Worm (Caenorhabditis elegans) whole organism, young adult: ENCODE results near the gene anmt-2.

Experiments used
- B0019.2 ChIP-seq: fragments of 200-800 bp; sonication (Bioruptor generic); conservative IDR thresholded peaks from 2 replicates; pipeline ENCODE4 v1.3.6; 2022; ENCODE audit warnings: missing genetic modification reagents, missing genetic modification characterization, missing compliant biosample characterization
- C17E4.6 ChIP-seq: fragments of 200-800 bp; sonication (Bioruptor generic); IDR thresholded peaks from 2 replicates; pipeline ENCODE4 v1.3.6; 2022; ENCODE audit warnings: missing genetic modification reagents, missing genetic modification characterization, missing compliant biosample characterization
- D2030.7 ChIP-seq: fragments of 200-800 bp; sonication (Bioruptor generic); IDR thresholded peaks from 2 replicates; pipeline ENCODE4 v1.3.6; 2022; ENCODE audit warnings: missing genetic modification reagents, missing genetic modification characterization, missing compliant biosample characterization
- F22D6.2 ChIP-seq: sonication (generic microtip); optimal IDR thresholded peaks from 2 replicates; lab custom pipeline; 2016; ENCODE audit warnings: mild to moderate bottlenecking, missing genetic modification characterization, missing compliant biosample characterization
- F39B2.1 ChIP-seq: fragments of 200-800 bp; sonication (Bioruptor generic); IDR thresholded peaks from 2 replicates; pipeline ENCODE4 v1.3.6; 2022; ENCODE audit warnings: missing genetic modification reagents, missing genetic modification characterization, missing compliant biosample characterization
- F49E8.2 ChIP-seq: sonication (generic microtip); optimal IDR thresholded peaks from 3 replicates; lab custom pipeline; 2017; ENCODE audit warnings: missing genetic modification characterization, mild to moderate bottlenecking, missing compliant biosample characterization, antibody characterized with exemption, moderate library complexity; ENCODE audit not compliant: insufficient read depth
- Y53F4B.3 ChIP-seq: fragments of 200-800 bp; sonication (Bioruptor generic); IDR thresholded peaks from 2 replicates; pipeline ENCODE4 v1.3.6; 2022; ENCODE audit warnings: missing genetic modification reagents, missing genetic modification characterization, missing compliant biosample characterization
- Y56A3A.18 ChIP-seq: fragments of 200-800 bp; sonication (Bioruptor generic); IDR thresholded peaks from 2 replicates; pipeline ENCODE4 v1.3.6; 2022; ENCODE audit warnings: missing genetic modification reagents, missing genetic modification characterization, missing compliant biosample characterization
- Y79H2A.3 ChIP-seq: fragments of 200-800 bp; sonication (Bioruptor generic); conservative IDR thresholded peaks from 2 replicates; pipeline ENCODE4 v1.3.6; 2022; ENCODE audit warnings: missing genetic modification reagents, missing genetic modification characterization, missing compliant biosample characterization
- Y95B8A.8 ChIP-seq: fragments of 200-800 bp; sonication (Bioruptor generic); IDR thresholded peaks from 2 replicates; pipeline ENCODE4 v1.3.6; 2022; ENCODE audit warnings: missing genetic modification reagents, missing genetic modification characterization, missing compliant biosample characterization
- ZK185.1 ChIP-seq: sonication (generic microtip); optimal IDR thresholded peaks from 2 replicates; lab custom pipeline; 2016; ENCODE audit warnings: mild to moderate bottlenecking, missing genetic modification characterization, missing compliant biosample characterization; ENCODE audit not compliant: poor library complexity, severe bottlenecking
- ama-1 ChIP-seq, 3 experiments: fragments of 150-350 bp in 1 of 3; sonication (generic microtip) in 2 of 3; optimal IDR thresholded peaks; 2 replicates each; lab custom pipeline; 2014 to 2018; ENCODE audit warnings: missing biosample characterization in 2 of 3, missing genetic modification characterization in 2 of 3, missing genetic modification reagents in 2 of 3
- athp-1 ChIP-seq: sonication (generic microtip); optimal IDR thresholded peaks from 2 replicates; lab custom pipeline; 2017; ENCODE audit warnings: mild to moderate bottlenecking, missing genetic modification characterization, missing compliant biosample characterization
- attf-6 ChIP-seq: fragments of 200-800 bp; sonication (Bioruptor generic); IDR thresholded peaks from 2 replicates; pipeline ENCODE4 v1.3.6; 2022; ENCODE audit warnings: missing genetic modification reagents, missing genetic modification characterization, missing compliant biosample characterization
- bed-2 ChIP-seq: fragments of 200-800 bp; sonication (Bioruptor generic); IDR thresholded peaks from 2 replicates; pipeline ENCODE4 v1.3.6; 2022; ENCODE audit warnings: missing genetic modification reagents, missing genetic modification characterization, missing compliant biosample characterization
- cebp-1 ChIP-seq, 2 experiments: fragments of 200-800 bp in 1 of 2; sonication (Bioruptor generic) in 1 of 2; sonication (generic microtip) in 1 of 2; IDR thresholded peaks in 1 of 2; optimal IDR thresholded peaks in 1 of 2; 2 replicates each; pipeline versions ENCODE4 v1.3.6 to Lab custom; 2017 to 2022; ENCODE audit warnings: missing compliant biosample characterization in 2 of 2, missing genetic modification characterization in 2 of 2, mild to moderate bottlenecking in 1 of 2, missing genetic modification reagents in 1 of 2, moderate library complexity in 1 of 2
- ceh-100 ChIP-seq: fragments of 200-800 bp; sonication (Bioruptor generic); IDR thresholded peaks from 2 replicates; pipeline ENCODE4 v1.3.6; 2022; ENCODE audit warnings: missing genetic modification reagents, missing genetic modification characterization, missing compliant biosample characterization
- ceh-40 ChIP-seq: fragments of 200-800 bp; sonication (Bioruptor generic); IDR thresholded peaks from 2 replicates; pipeline ENCODE4 v1.3.6; 2022; ENCODE audit warnings: missing genetic modification characterization, missing compliant biosample characterization
- die-1 ChIP-seq: sonication (generic microtip); optimal IDR thresholded peaks from 2 replicates; lab custom pipeline; 2016; ENCODE audit warnings: missing genotype, mild to moderate bottlenecking, missing genetic modification characterization, missing compliant biosample characterization
- dox-1 ChIP-seq: fragments of 200-800 bp; sonication (Bioruptor generic); IDR thresholded peaks from 2 replicates; pipeline ENCODE4 v1.3.6; 2022; ENCODE audit warnings: missing genetic modification reagents, missing genetic modification characterization, missing compliant biosample characterization
- dpl-1 ChIP-seq: fragments of 150-350 bp; optimal IDR thresholded peaks from 2 replicates; lab custom pipeline; 2014; ENCODE audit warnings: missing biosample characterization, missing genetic modification reagents, missing genetic modification characterization
- ekl-4 ChIP-seq: fragments of 200-800 bp; sonication (Bioruptor generic); IDR thresholded peaks from 2 replicates; pipeline ENCODE4 v1.3.6; 2022; ENCODE audit warnings: missing genetic modification reagents, missing genetic modification characterization, missing compliant biosample characterization
- fkh-3 ChIP-seq: sonication (generic microtip); optimal IDR thresholded peaks from 2 replicates; lab custom pipeline; 2016; ENCODE audit warnings: mild to moderate bottlenecking, missing genetic modification characterization, missing compliant biosample characterization
- gei-17 ChIP-seq: fragments of 200-800 bp; sonication (Bioruptor generic); optimal IDR thresholded peaks from 2 replicates; lab custom pipeline; 2018; ENCODE audit warnings: mild to moderate bottlenecking, missing genetic modification characterization, missing compliant biosample characterization
- hmg-20 ChIP-seq: fragments of 200-800 bp; sonication (Bioruptor generic); IDR thresholded peaks from 2 replicates; pipeline ENCODE4 v1.3.6; 2022; ENCODE audit warnings: missing genetic modification reagents, missing genetic modification characterization, missing compliant biosample characterization
- let-607 ChIP-seq, 2 experiments: fragments of 200-800 bp in 1 of 2; sonication (Bioruptor generic) in 1 of 2; sonication (generic microtip) in 1 of 2; optimal IDR thresholded peaks; 2 replicates each; lab custom pipeline; 2016 to 2018; ENCODE audit warnings: mild to moderate bottlenecking in 2 of 2, missing compliant biosample characterization in 2 of 2, missing genetic modification characterization in 2 of 2, moderate library complexity in 2 of 2, missing genotype in 1 of 2
- lin-26 ChIP-seq: fragments of 200-800 bp; sonication (Bioruptor generic); IDR thresholded peaks from 2 replicates; pipeline ENCODE4 v1.3.6; 2022; ENCODE audit warnings: missing genetic modification reagents, missing genetic modification characterization, missing compliant biosample characterization
- lin-40 ChIP-seq: sonication (generic microtip); optimal IDR thresholded peaks from 2 replicates; lab custom pipeline; 2016; ENCODE audit warnings: missing genetic modification characterization, mild to moderate bottlenecking, missing compliant biosample characterization, missing genotype, missing genetic modification reagents
- lir-1 ChIP-seq: fragments of 200-800 bp; sonication (Bioruptor generic); conservative IDR thresholded peaks from 2 replicates; pipeline ENCODE4 v1.3.6; 2022; ENCODE audit warnings: missing genetic modification reagents, missing genetic modification characterization, missing compliant biosample characterization
- lsy-27 ChIP-seq: sonication (generic microtip); optimal IDR thresholded peaks from 2 replicates; lab custom pipeline; 2017; ENCODE audit warnings: missing genetic modification characterization, mild to moderate bottlenecking, missing compliant biosample characterization, antibody characterized with exemption, missing genotype, borderline replicate concordance; ENCODE audit not compliant: insufficient read depth
- madf-10 ChIP-seq: sonication (generic microtip); optimal IDR thresholded peaks from 2 replicates; lab custom pipeline; 2016; ENCODE audit warnings: mild to moderate bottlenecking, missing genetic modification characterization, missing compliant biosample characterization
- madf-6 ChIP-seq: fragments of 200-800 bp; sonication (Bioruptor generic); IDR thresholded peaks from 2 replicates; pipeline ENCODE4 v1.3.6; 2022; ENCODE audit warnings: missing genetic modification reagents, missing genetic modification characterization, missing compliant biosample characterization
- nfya-1 ChIP-seq: sonication (generic microtip); optimal IDR thresholded peaks from 2 replicates; lab custom pipeline; 2017; ENCODE audit warnings: antibody characterized with exemption, missing compliant biosample characterization, missing genetic modification characterization, borderline replicate concordance; ENCODE audit not compliant: insufficient read depth
- nfyb-1 ChIP-seq: fragments of 200-800 bp; sonication (Bioruptor generic); IDR thresholded peaks from 2 replicates; pipeline ENCODE4 v1.3.6; 2022; ENCODE audit warnings: missing genetic modification reagents, missing genetic modification characterization, missing compliant biosample characterization
- nhr-27 ChIP-seq: fragments of 200-800 bp; sonication (Bioruptor generic); optimal IDR thresholded peaks from 2 replicates; lab custom pipeline; 2018; ENCODE audit warnings: mild to moderate bottlenecking, missing genetic modification characterization, moderate library complexity, missing compliant biosample characterization
- rec-8 ChIP-seq, 2 experiments: sonication (generic microtip); optimal IDR thresholded peaks; 2 replicates each; lab custom pipeline; 2016; ENCODE audit warnings: mild to moderate bottlenecking in 2 of 2, missing genetic modification characterization in 2 of 2, missing genetic modification reagents in 2 of 2, missing genotype in 2 of 2, missing biosample characterization in 1 of 2, missing compliant biosample characterization in 1 of 2, moderate library complexity in 1 of 2
- rpc-1 ChIP-seq, 2 experiments: fragments of 150-350 bp in 1 of 2; sonication (generic microtip) in 1 of 2; optimal IDR thresholded peaks; 2 replicates each; lab custom pipeline; 2014 to 2018; ENCODE audit warnings: missing biosample characterization in 1 of 2, missing genetic modification characterization in 1 of 2, missing genetic modification reagents in 1 of 2, missing genotype in 1 of 2
- sea-2 ChIP-seq: fragments of 200-800 bp; sonication (Bioruptor generic); IDR thresholded peaks from 2 replicates; pipeline ENCODE4 v1.3.6; 2022; ENCODE audit warnings: missing genetic modification characterization, missing compliant biosample characterization
- snpc-3.4 ChIP-seq: sonication (generic microtip); optimal IDR thresholded peaks from 2 replicates; lab custom pipeline; 2017; ENCODE audit warnings: missing genetic modification characterization, mild to moderate bottlenecking, missing compliant biosample characterization, antibody characterized with exemption, moderate library complexity, missing genotype, missing genetic modification reagents
- snpc-4 ChIP-seq, 5 experiments: fragments of 150-350 bp in 1 of 5; sonication (generic microtip) in 4 of 5; optimal IDR thresholded peaks; 2 replicates each; lab custom pipeline; 2014 to 2018; ENCODE audit warnings: missing genetic modification characterization in 5 of 5, missing biosample characterization in 3 of 5, antibody characterized with exemption in 2 of 5, mild to moderate bottlenecking in 2 of 5, missing compliant biosample characterization in 2 of 5, missing genotype in 2 of 5, moderate library complexity in 2 of 5, missing genetic modification reagents in 1 of 5
- tbp1 ChIP-seq: fragments of 200-800 bp; sonication (Bioruptor generic); optimal IDR thresholded peaks from 2 replicates; lab custom pipeline; 2018; ENCODE audit warnings: mild to moderate bottlenecking, missing genetic modification characterization, missing compliant biosample characterization
- tlf-1 ChIP-seq: fragments of 200-800 bp; sonication (Bioruptor generic); optimal IDR thresholded peaks from 2 replicates; lab custom pipeline; 2018; ENCODE audit warnings: mild to moderate bottlenecking, missing genetic modification characterization, missing compliant biosample characterization
- unc-130 ChIP-seq: sonication (generic microtip); optimal IDR thresholded peaks from 2 replicates; lab custom pipeline; 2016; ENCODE audit warnings: missing genetic modification reagents, missing genetic modification characterization, missing compliant biosample characterization
- ztf-18 ChIP-seq: sonication (generic microtip); optimal IDR thresholded peaks from 2 replicates; lab custom pipeline; 2016; ENCODE audit warnings: missing genotype, mild to moderate bottlenecking, missing genetic modification characterization, missing compliant biosample characterization

Gene anmt-2

DNA sequence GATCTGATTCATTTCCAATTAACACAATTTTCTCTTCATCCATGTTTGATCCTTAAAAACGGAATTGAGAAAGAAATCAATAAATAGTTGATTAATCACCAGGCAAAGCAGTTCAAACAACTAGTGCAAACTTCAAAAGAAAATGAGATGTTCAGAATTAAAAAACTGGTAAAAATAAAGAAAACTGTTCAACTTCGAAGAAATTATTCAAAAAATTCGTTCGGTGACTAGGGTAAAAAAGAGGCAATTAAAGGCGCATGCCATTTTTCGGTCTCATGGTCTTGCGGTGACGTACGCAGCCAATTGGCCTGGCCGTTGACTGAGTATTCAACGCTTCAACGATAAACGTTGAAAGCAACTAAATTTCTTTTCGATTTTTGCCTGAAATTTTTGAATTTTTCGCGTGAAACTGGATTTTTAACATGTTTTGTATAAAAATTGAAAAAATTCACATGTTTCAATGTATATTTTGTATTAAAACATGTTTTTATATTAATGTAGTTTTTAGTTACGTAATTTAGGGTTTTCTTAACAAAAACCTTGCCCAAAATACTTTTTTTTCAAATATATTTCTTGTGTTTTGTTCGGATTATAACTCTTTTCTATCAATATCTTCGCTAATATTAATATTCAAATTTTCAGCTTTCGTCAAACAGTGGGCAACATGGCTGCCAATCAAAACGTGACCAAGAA lies 48.7 kb upstream of the anmt-2 start, which contains the start of the genes sna-3 and rps-3 (continued):
- TF ChIP-seq ekl-4 (no peak), lir-1 (GFP tag; lab: Robert Waterston, UW) (no peak), Y53F4B.3 (GFP tag; lab: Robert Waterston, UW) (no peak), nfyb-1 (GFP tag; lab: Robert Waterston, UW) (0 out of 2 replicates have a peak, but pooled peaks have one; percentile 53), F39B2.1 (GFP tag; lab: Robert Waterston, UW) (no peak), snpc-3.4 (peak; percentile 64), rec-8 (tag; optimal IDR thresholded peaks at IDR 0.05; lab: Kevin White, UChicago) (no peak), dpl-1 (GFP tag; lab: Kevin White, UChicago) (peak; percentile 29), nhr-27 (tag; lab: Kevin White, UChicago) (no peak), madf-6 (GFP tag; lab: Robert Waterston, UW) (peak; percentile 58), die-1 (tag; lab: Kevin White, UChicago) (no peak), attf-6 (GFP tag; lab: Robert Waterston, UW) (no peak), unc-130 (GFP tag; lab: Kevin White, UChicago) (no peak), sea-2 (no peak), Y95B8A.8 (0 out of 2 replicates have a peak, but pooled peaks have one; percentile 42), F49E8.2 (tag; lab: Kevin White, UChicago) (peak; percentile 69), B0019.2 (GFP tag; lab: Robert Waterston, UW) (no peak), gei-17 (no peak), dox-1 (GFP tag; lab: Robert Waterston, UW) (0 out of 2 replicates have a peak, but pooled peaks have one; percentile 18), ceh-40 (no peak), hmg-20 (no peak), Y56A3A.18 (GFP tag; lab: Robert Waterston, UW) (no peak), lin-26 (GFP tag; lab: Robert Waterston, UW) (no peak), rpc-1 (optimal IDR thresholded peaks at IDR 0.05; lab: Kevin White, UChicago) (no peak), rpc-1 (tag; optimal IDR thresholded peaks at IDR 0.05; lab: Kevin White, UChicago) (no peak), let-607 (tag; optimal IDR thresholded peaks at IDR 0.05; lab: Kevin White, UChicago) (peak in 1 of 2 experiments; percentile 36), F22D6.2 (tag; lab: Kevin White, UChicago) (no peak), cebp-1 (GFP tag; IDR thresholded peaks at IDR 0.05; lab: Robert Waterston, UW) (0 out of 2 replicates have a peak, but pooled peaks have one; percentile 13), cebp-1 (tag; optimal IDR thresholded peaks at IDR 0.05; lab: Kevin White, UChicago) (peak; percentile 62), ZK185.1 (peak; percentile 40), lin-40 (peak; percentile 27), ztf-18 (tag; lab: Kevin White, UChicago) (peak; percentile 83), bed-2 (no peak), ceh-100 (GFP tag; lab: Robert Waterston, UW) (no peak), madf-10 (no peak)

ce11 chrIII:6202440-6202839 lies 44.9 kb upstream of the anmt-2 start:
- TF ChIP-seq ama-1 (optimal IDR thresholded peaks at IDR 0.05; lab: Kevin White, UChicago) (no peak), ama-1 (GFP tag; optimal IDR thresholded peaks at IDR 0.05; lab: Kevin White, UChicago) (peak; percentile 53 to 65), athp-1 (peak; percentile 40), lsy-27 (no peak), ekl-4 (peak; percentile 55), D2030.7 (GFP tag; lab: Robert Waterston, UW) (peak; percentile 25; the same call in 1 of the 2 replicates), C17E4.6 (GFP tag; lab: Robert Waterston, UW) (peak; percentile 60), fkh-3 (no peak), Y79H2A.3 (peak; percentile 85), tbp1 (peak; percentile 6), nfya-1 (tag; lab: Kevin White, UChicago) (no peak), snpc-4 (GFP tag; optimal IDR thresholded peaks at IDR 0.05; lab: Kevin White, UChicago) (no peak), snpc-4 (tag; optimal IDR thresholded peaks at IDR 0.05; lab: Kevin White, UChicago) (peak in 2 of 4 experiments; percentile 4 to 32), snpc-3.4 (peak; percentile 19), die-1 (tag; lab: Kevin White, UChicago) (peak; percentile 7), tlf-1 (GFP tag; lab: Kevin White, UChicago) (peak; percentile 14), cebp-1 (GFP tag; IDR thresholded peaks at IDR 0.05; lab: Robert Waterston, UW) (no peak), cebp-1 (tag; optimal IDR thresholded peaks at IDR 0.05; lab: Kevin White, UChicago) (peak; percentile 8)
